Fruit fly (Drosophila melanogaster): ENCODE data around the gene Grip91.

DNA sequence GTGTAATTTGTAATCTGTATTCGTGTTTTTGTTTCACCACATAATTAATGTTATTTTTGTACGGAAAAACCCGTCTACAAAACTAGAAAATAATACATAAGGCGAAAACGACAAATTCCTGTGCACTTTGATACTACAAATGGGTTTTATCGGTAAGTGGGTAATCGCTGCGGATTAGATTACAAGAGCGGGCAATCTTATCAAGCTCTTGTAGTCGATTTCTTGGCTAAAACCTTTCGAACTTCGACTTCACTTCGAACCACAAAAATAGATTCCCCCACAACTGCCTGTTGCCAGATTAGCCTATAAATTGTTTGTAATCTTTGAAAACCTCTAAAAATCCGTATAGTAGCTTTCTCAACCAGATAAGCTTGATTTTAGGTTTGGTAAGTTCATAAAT, 3.5 kb downstream of the Grip91 start:
- TF ChIP-seq svp (GFP tag) (no peak), vri (GFP tag; optimal IDR thresholded peaks at IDR 0.05) (peak; percentile 6), CG4318 (GFP tag; optimal IDR thresholded peaks at IDR 0.05) (no peak), Smox (GFP tag; optimal IDR thresholded peaks at IDR 0.05) (no peak), lz (GFP tag; optimal IDR thresholded peaks at IDR 0.05) (no peak), CG8632 (GFP tag; optimal IDR thresholded peaks at IDR 0.05) (no peak)

Measured in whole organism, prepupa.